Worm (Caenorhabditis elegans): ENCODE results near the gene F16G10.14.

- no peak for TF ChIP-seq flt-1 (GFP tag; IDR thresholded peaks at IDR 0.05)
- no peak for TF ChIP-seq cog-1 (tag; optimal IDR thresholded peaks at IDR 0.05)
- no peak for TF ChIP-seq ztf-23 (GFP tag; IDR thresholded peaks at IDR 0.05)
- no peak for TF ChIP-seq ztf-29 (GFP tag; IDR thresholded peaks at IDR 0.05)
- no peak for TF ChIP-seq klf-2 (GFP tag; conservative IDR thresholded peaks at IDR 0.05)
Observed at ce11 chrII:2359965-2360364, 38.8 kb downstream of the F16G10.14 start, which contains the start of gene F43C11.16.
